Worm (Caenorhabditis elegans) whole organism, L2 larva: ENCODE data around the gene vha-5.

Experiments used
- R02D3.7 ChIP-seq: fragments of 150-350 bp; optimal IDR thresholded peaks from 2 replicates; lab custom pipeline; 2014; ENCODE audit warnings: missing biosample characterization, missing genetic modification characterization
- ama-1 ChIP-seq: fragments of 150-350 bp; optimal IDR thresholded peaks from 2 replicates; lab custom pipeline; 2018; ENCODE audit warnings: inconsistent platforms
- lin-39 ChIP-seq: fragments of 150-350 bp; optimal IDR thresholded peaks from 2 replicates; lab custom pipeline; 2014; ENCODE audit warnings: missing biosample characterization, missing genetic modification reagents, missing genetic modification characterization

ce11 chrIV:8275232-8275631, 28.5 kb upstream of the vha-5 start, which contains the start of gene K07H8.11:
- TF ChIP-seq lin-39 (tag; lab: Kevin White, UChicago) (no peak), R02D3.7 (tag; lab: Kevin White, UChicago) (no peak), ama-1 (lab: Kevin White, UChicago) (no peak)
